Fruit fly (Drosophila melanogaster) whole organism: ENCODE results near the gene Tre1.

Experiments
- CG8478 ChIP-seq: fragments of >200 bp; optimal IDR thresholded peaks from 2 replicates; lab custom pipeline; 2018; ENCODE audit warnings: inconsistent platforms
- pan ChIP-seq: fragments of >200 bp; optimal IDR thresholded peaks from 2 replicates; lab custom pipeline; 2017
- psq ChIP-seq: fragments of >200 bp; optimal IDR thresholded peaks from 2 replicates; lab custom pipeline; 2017
- usp ChIP-seq: fragments of >200 bp; optimal IDR thresholded peaks from 2 replicates; lab custom pipeline; 2017; ENCODE audit warnings: missing biosample characterization, missing genetic modification characterization, mixed read lengths

dm6 chrX:5715455-5716227, 35.9 kb upstream of the Tre1 start:
- TF ChIP-seq CG8478 (lab: Kevin White, UChicago) (no peak), pan (lab: Kevin White, UChicago) (no peak), psq (lab: Kevin White, UChicago) (no peak), usp (GFP tag; lab: Kevin White, UChicago) (no peak)
